Worm (Caenorhabditis elegans) whole organism, L4/young adult: Measurements from ENCODE around the gene lurp-1.

Experiments
- W03F9.2 ChIP-seq: fragments of 150-350 bp; optimal IDR thresholded peaks from 2 replicates; lab custom pipeline; 2014; ENCODE audit warnings: missing biosample characterization, missing genetic modification characterization
- dao-5 ChIP-seq: sonication (generic microtip); optimal IDR thresholded peaks from 2 replicates; lab custom pipeline; 2016; ENCODE audit warnings: missing genotype, missing genetic modification characterization, moderate library complexity, missing compliant biosample characterization
- him-1 ChIP-seq: sonication (generic microtip); optimal IDR thresholded peaks from 2 replicates; lab custom pipeline; 2016; ENCODE audit warnings: missing genotype, missing genetic modification reagents, missing genetic modification characterization, missing compliant biosample characterization

The lurp-1 gene

DNA sequence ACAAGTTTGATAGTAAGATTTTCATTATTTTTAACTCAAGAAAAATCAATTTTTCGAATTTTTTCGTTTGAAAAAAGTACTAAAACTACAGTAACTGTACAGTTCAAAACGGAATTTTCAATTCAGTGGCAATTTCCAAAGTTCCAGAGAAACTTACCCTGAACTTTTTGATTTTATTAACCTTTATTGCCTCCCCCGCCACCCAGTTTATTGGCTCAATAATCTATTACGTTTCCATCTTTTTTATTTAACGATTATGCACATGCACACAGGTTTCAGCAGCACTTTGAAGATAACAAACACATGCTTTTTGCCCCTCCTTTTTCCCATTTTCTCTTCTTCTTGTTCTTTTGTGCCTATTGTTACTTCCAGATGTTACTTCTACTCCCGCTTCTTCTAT, at the start of gene lurp-1:
lurp-1 (plus strand) TSS at position 301 of the 400 bp plus-strand sequence.
- TF ChIP-seq him-1 (no peak), dao-5 (tag; lab: Kevin White, UChicago) (no peak), W03F9.2 (no peak)

DNA sequence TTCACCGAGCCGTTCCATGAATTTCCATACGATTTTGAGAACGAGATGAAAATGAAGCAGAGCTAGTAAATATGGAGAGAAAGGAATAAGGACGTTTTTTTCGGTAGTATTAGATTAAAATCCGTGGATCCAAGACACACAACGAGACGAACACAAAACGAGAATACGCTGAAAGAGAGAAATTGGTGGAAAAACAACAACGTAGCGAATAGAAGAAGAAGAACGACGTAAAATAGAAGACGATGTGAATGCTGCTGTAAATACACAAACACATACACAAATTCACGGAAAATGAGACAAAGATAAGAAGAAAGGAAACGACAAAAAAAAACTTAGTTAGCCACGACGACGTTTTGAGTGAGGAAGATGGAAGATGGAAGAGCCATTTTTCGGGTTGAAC, 46.0 kb upstream of the lurp-1 start:
- TF ChIP-seq W03F9.2 (no peak), dao-5 (tag; lab: Kevin White, UChicago) (no peak), him-1 (no peak)

DNA sequence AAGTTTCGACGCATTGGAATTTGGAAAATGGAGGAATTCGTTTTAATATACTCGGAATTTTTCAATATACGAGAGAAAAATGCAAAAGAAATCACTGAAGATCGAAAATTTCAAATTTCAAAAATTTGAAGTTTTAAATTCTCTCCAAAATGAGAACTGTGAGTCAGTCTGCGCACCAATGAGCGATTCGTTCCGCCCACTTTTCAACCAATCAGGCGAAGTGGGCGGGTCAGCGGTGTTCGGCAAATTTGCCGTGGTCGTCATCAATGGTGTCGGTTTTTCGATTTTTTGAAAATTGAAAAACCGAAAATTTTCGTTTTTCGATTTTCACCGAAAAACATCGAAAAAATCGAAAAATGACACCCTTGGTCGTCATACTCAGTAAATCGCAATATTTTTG, 42.2 kb upstream of the lurp-1 start:
- TF ChIP-seq W03F9.2 (no peak), dao-5 (tag; lab: Kevin White, UChicago) (no peak), him-1 (no peak)

DNA sequence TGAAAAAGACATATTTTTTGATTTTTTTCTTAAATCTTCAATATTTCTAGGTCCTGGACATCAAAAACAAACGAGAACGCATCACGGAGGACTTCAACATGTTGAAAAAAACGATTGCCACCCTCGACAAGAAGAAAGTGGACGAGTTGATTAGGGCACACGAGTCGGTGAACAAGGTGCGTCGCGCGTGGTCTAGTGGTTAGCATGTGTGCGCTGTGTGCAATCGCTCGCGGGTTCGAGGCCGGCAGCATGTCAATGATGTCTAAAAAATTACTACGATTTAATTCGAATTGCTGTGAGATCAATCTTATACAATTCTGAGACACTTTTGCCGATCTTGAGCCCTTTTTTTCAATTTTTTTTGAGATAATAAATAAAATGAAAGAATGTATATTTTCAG, 40.7 kb upstream of the lurp-1 start:
- peak; percentile 92 for TF ChIP-seq dao-5 (tag; lab: Kevin White, UChicago)
- TF ChIP-seq W03F9.2 = peak; percentile 57
- TF ChIP-seq him-1 = peak; percentile 95

DNA sequence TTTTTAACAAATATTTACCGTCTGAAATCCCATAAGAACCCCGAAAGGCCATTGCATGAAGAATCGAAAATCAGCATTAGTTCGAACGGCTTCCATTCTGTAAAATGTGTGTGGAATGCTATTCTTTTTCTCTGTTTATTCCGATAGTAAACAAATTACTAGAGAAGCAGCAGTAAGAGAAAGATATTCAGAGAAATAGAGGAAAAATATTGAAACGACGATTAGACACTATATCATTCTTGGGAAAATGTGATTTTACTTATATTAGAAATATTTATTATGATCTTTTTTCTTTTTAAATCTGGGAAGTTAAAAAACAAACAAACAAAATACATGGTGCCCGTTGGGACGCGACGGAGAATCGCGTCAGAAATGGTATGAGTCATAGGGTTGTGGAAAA, 37.2 kb upstream of the lurp-1 start, which contains the start of gene M106.8:
M106.8 (minus strand) TSS at position 101 of the 400 bp plus-strand sequence.
- TF ChIP-seq him-1 (no peak), dao-5 (tag; lab: Kevin White, UChicago) (no peak), W03F9.2 (no peak)

DNA sequence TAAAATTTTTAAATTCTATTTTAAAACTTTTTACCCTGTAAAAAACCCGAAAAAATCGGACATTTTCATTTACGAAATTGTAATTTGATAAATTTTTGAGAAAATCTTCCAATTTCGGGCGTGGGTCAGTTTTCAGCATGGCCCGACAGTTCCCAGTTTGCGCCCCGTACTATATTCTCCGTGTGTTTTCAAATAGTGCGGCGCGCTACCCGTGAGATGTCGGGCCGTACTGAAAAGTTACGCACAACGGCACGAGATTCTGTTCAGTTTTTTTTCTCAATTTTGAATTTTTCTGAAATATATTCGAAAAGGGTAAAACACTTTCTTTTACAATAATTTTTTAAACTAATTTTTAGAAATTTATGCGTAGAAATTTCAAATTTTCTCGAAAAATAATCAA, 33.7 kb upstream of the lurp-1 start:
- TF ChIP-seq W03F9.2 = no peak
- no peak for TF ChIP-seq dao-5 (tag; lab: Kevin White, UChicago)
- no peak for TF ChIP-seq him-1

DNA sequence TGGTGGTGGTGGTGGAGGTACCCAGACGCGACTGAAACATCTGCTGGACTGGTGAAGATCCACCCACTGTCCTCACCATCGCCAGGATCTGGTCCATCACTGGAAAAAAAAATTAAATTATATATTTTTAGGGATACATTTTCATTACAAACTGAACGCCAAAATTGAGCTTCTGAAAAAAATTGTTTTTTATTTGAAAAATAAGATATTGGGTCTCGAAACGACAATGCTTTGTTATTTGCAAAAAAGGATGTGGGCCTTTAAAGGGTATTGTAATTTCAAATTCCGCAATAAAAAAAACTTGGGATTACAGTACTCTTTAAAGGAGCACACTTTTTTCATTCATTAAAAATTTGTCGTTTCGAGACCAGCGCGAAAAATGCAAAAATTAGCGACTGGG, 30.8 kb upstream of the lurp-1 start, which contains the start of gene M106.2:
M106.2 (minus strand) TSS at position 101 of the 400 bp plus-strand sequence.
- TF ChIP-seq him-1 = no peak
- no peak for TF ChIP-seq W03F9.2
- TF ChIP-seq dao-5 (tag; lab: Kevin White, UChicago) = no peak

DNA sequence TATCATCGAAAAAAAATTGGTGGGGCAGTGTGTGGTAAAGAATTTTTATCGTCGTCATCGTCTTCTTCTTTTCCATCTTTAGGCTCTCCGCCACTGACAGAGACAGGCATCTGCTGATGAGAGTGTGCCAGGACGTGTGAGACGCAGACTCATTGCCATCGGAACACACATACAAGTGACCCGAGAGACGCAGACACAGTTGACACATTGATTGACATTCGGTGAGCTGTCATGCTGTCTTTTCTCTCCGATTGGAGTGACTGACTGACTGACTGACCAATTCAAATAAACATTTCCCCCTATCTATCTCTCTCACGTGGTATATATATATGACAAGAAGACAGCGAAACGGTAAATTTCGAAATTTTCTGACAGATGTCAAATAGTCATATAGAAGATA, 29.6 kb upstream of the lurp-1 start:
- no peak for TF ChIP-seq dao-5 (tag; lab: Kevin White, UChicago)
- TF ChIP-seq him-1 = no peak
- no peak for TF ChIP-seq W03F9.2

DNA sequence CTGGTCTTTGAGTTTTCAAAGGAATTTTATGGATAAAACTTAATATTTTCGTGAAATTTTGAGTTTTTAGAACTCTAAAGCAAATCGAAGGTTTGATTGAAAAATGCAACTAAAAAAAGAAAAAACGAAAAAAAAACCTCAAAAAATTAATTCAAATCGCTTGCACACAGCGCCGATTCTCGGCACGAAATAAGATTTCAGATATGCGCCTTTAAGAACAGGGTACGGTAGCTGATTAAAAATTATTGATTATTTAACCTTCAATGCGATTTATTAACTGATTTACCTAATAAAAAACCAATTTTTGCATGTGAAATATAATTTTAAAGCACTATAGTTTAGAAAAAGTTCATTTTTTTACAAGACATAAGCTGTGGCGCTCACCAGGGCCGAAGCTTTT, 27.8 kb upstream of the lurp-1 start:
- no peak for TF ChIP-seq W03F9.2
- TF ChIP-seq him-1 = no peak

DNA sequence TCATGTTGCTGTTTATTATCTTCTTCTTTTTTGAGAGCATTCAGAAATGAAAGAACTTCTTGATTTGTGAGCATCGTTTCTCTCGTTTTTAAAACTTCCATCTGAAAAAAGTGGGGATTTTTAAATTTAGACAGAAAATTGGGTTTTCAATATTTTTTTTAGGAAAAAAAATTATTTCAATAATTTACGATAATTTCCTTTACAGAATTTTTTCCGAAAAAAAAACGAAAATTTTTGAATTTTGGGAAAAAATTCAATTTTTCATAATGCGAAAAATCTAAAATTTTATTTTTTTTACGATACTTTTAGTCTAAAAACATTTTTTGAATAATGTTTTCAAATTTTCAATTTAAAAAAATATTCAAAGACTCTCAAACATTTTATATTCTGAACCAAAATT, 23.6 kb upstream of the lurp-1 start, which contains the start of gene M106.7:
M106.7 (minus strand) TSS at position 101 of the 400 bp plus-strand sequence.
- TF ChIP-seq W03F9.2 = no peak

DNA sequence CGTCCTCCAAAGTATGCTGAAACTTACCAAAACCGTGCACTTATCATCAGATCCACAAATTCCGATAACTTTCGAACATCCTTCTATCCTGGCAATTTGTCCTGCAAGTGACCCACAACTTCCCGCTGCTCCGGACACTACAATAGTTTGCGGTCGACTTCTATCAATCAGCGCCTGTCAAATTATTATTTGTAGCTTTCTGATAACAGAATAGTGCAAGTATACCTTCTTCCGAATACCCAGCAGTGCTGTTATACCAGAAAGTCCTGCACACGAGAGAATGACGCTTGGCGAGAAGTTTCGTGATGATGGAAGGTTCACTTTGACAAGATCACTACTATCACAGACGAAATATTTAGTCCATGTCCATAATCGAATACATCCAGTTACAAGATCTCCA, 21.4 kb upstream of the lurp-1 start:
- no peak for TF ChIP-seq him-1
- no peak for TF ChIP-seq dao-5 (tag; lab: Kevin White, UChicago)
- TF ChIP-seq W03F9.2 = no peak

DNA sequence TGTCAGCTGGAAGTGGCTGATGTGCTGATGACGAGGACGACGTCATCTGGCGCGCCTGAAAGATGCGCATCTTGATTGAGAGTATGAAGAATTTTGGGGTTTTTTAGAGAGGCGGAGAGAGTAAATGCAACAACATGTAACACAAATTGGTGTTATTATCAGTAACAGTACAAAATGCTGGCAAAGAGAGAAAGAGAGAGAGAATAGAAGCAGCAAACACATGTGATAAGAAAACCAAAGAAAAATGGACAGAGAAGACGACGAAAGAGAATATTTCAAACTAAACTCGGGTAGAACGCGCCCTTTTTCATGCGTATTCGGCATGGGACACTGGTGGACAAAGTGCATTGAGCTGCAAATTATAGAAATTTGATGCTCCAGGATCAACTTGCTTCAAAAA, 19.9 kb upstream of the lurp-1 start, which contains the start of gene M106.3:
M106.3 (minus strand) TSS at position 70 of the 400 bp plus-strand sequence.
- TF ChIP-seq W03F9.2 (no peak), dao-5 (tag; lab: Kevin White, UChicago) (no peak)

DNA sequence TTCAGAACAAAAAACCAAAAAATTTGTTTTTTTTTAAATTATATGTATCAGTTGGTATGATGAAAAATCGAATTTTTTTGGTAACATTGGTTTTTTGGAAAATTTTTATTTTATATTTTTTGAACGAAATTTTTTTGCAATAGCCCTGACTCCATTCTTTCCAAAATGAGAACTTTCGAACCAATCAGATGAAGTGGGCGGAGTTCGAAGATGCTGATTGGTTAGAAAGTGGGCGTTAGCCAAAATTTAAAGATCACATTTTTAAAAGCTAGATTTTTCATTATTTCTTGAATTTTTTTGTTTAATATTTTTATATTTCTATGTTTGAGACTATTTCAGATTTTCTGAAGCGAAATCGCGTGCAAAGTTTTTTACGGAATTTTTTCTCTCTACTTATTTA, 19.4 kb upstream of the lurp-1 start:
- TF ChIP-seq W03F9.2 = no peak
- TF ChIP-seq him-1 = no peak
- no peak for TF ChIP-seq dao-5 (tag; lab: Kevin White, UChicago)

DNA sequence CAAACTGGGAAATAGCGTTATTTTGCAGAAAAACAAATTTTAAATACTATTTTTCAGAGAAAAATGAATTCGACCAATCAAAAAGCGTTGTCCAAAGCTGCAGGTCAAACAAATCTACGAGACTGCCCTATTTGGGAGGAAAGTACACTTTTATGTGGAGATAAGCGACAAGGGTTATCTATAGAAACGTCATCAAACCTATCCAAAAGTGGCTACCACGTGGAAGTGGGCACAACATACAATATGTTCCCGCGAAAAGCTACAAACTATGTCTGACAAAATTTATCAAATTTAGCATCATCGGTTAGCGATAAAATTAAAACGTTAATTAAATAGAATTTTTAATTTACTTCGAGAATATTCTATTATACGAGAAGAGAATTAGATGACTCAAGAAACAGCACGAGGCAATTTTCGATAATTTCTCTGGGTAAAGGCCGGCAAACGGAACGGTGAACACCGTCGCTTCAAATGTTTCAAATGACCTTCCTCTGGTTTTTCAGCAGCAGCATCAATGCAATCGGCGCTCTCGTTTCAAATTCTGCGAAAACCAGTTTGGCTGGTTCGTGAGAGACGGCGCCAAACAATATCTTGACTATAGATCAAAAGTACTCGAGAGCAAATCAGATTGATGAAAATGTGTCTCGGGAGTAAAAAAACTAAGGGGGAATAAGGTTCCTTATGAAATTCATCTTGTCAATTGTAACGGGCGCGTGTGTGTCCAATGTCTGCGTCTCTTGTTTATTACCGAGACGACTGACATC, 18.8 kb upstream of the lurp-1 start:
- TF ChIP-seq dao-5 (tag; lab: Kevin White, UChicago) = no peak
- TF ChIP-seq W03F9.2 = no peak
- no peak for TF ChIP-seq him-1

DNA sequence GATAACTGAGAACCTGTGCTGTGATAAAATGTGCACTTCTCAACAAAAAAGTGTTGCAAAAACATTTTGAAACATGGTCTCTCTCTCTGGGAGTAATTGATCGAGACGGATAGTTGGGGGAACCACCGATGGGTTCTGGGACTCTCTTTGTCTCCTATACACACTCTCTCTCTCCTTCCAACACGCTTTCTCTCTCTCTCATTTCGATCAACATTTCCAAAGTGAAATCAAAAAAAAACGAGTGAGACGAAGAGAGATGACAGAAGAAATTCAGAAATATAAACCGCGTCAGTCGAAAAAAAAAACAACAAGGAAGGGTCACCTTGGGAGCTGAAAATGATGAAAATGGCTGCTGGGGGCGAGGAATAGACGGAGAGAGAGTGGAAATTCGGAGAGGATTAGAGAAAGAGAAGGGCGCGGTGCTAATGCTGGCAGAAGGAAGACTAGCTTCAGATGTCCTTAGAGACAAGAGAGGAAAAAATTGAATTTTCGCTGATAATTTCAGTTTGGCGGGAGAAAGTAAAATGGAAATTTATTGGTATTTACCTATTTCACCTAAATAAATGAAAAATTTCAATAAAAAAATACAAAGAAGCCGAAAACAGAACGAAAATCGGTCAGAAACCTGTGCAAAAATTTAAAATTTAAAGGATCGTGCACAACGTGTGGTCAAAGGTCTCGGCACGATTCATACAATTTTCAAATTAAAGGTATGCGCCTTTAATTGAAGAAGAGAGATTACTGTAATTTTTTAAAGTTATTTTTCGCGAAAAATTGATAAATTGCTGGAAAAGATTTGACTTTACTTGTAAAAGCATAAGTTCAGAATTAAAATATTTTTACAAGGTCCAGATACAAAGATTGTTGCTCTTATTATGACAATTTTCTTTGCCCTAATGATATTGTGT, 17.7 kb upstream of the lurp-1 start:
- TF ChIP-seq dao-5 (tag; lab: Kevin White, UChicago) = no peak
- no peak for TF ChIP-seq him-1
- TF ChIP-seq W03F9.2 = no peak
